Fruit fly (Drosophila melanogaster): ENCODE results near the gene Mrp4.

The Mrp4 gene

DNA sequence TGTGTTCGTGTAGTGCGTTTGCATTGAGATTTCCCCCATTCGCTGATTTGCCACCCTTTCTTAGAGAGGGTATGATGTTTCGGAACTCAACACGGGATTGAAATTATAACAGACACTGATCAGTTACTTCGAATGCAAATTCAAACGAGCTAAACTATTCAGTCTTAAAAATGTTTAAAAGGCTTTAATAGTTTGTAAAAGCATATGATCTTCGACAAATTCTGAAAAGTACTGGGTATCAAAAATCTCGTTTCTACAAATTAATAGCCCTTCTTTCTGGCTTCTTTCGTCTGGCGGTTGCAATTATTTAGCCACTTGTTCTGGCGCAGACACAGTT lies 13.2 kb downstream of the Mrp4 start (continued):
- no peak for TF ChIP-seq CG18476 (GFP tag; optimal IDR thresholded peaks at IDR 0.05)
- TF ChIP-seq ci (GFP tag; IDR thresholded peaks at IDR 0.05): peak; percentile 91
- TF ChIP-seq corto (GFP tag; optimal IDR thresholded peaks at IDR 0.05): no peak
- TF ChIP-seq Asciz (GFP tag; optimal IDR thresholded peaks at IDR 0.05): peak; percentile 63
- TF ChIP-seq B-H1 (GFP tag; IDR thresholded peaks at IDR 0.05): peak; percentile 21; the same call in 1 of the 3 replicates
- peak; percentile 66 for TF ChIP-seq CG43689 (GFP tag; IDR thresholded peaks at IDR 0.05)
- TF ChIP-seq Eip74EF (GFP tag; optimal IDR thresholded peaks at IDR 0.05): peak in 1 of 2 experiments; percentile 52
- no peak for TF ChIP-seq CG13287 (GFP tag; IDR thresholded peaks at IDR 0.05; ENCODE audit: partially characterized antibody)
- TF ChIP-seq Spps (tag; optimal IDR thresholded peaks at IDR 0.05): peak; percentile 8
- no peak for TF ChIP-seq CG16813 (GFP tag; IDR thresholded peaks at IDR 0.05; ENCODE audit: partially characterized antibody)
- no peak for TF ChIP-seq Trl (optimal IDR thresholded peaks at IDR 0.05)
- TF ChIP-seq Trl (GFP tag; optimal IDR thresholded peaks at IDR 0.05): peak; percentile 65
- TF ChIP-seq ranshi (GFP tag; IDR thresholded peaks at IDR 0.05): peak; percentile 72
- no peak for TF ChIP-seq zen2 (GFP tag; IDR thresholded peaks at IDR 0.05; ENCODE audit: partially characterized antibody)
- TF ChIP-seq CG3281 (GFP tag; optimal IDR thresholded peaks at IDR 0.05): peak; percentile 52
- peak; percentile 30 for TF ChIP-seq Camta (GFP tag; optimal IDR thresholded peaks at IDR 0.05)
- TF ChIP-seq scrt (GFP tag; optimal IDR thresholded peaks at IDR 0.05): no peak
- no peak for TF ChIP-seq CG6791 (GFP tag; IDR thresholded peaks at IDR 0.05; ENCODE audit: partially characterized antibody)
- TF ChIP-seq CG10654 (GFP tag; optimal IDR thresholded peaks at IDR 0.05): peak; percentile 14
- no peak for TF ChIP-seq Poxn (GFP tag; IDR thresholded peaks at IDR 0.05)
- TF ChIP-seq slbo (GFP tag; IDR thresholded peaks at IDR 0.05): peak; percentile 58
- no peak for TF ChIP-seq wek (GFP tag; optimal IDR thresholded peaks at IDR 0.05)
- no peak for TF ChIP-seq Dip2 (GFP tag; IDR thresholded peaks at IDR 0.05)
- TF ChIP-seq fu2 (GFP tag; optimal IDR thresholded peaks at IDR 0.05): peak; percentile 9
- TF ChIP-seq CG10543 (GFP tag; optimal IDR thresholded peaks at IDR 0.05): no peak
- TF ChIP-seq CG5953 (GFP tag; IDR thresholded peaks at IDR 0.05): peak; percentile 77
- TF ChIP-seq stc (GFP tag; IDR thresholded peaks at IDR 0.05): peak; percentile 87
- TF ChIP-seq CG11560 (tag; IDR thresholded peaks at IDR 0.05): no peak
- peak; percentile 47 for TF ChIP-seq kah (GFP tag; optimal IDR thresholded peaks at IDR 0.05)
- no peak for TF ChIP-seq CG3726 (GFP tag; IDR thresholded peaks at IDR 0.05)
- TF ChIP-seq CG17912 (GFP tag; optimal IDR thresholded peaks at IDR 0.05): no peak
- TF ChIP-seq CG2875 (GFP tag; optimal IDR thresholded peaks at IDR 0.05): peak; percentile 30
- no peak for TF ChIP-seq vnd (GFP tag; IDR thresholded peaks at IDR 0.05; ENCODE audit: partially characterized antibody)
- TF ChIP-seq CG6689 (GFP tag; IDR thresholded peaks at IDR 0.05): peak; percentile 78
- TF ChIP-seq CG1603 (tag; optimal IDR thresholded peaks at IDR 0.05): peak; percentile 84
- peak; percentile 62; the same call in 1 of the 2 replicates for TF ChIP-seq ssp (GFP tag; IDR thresholded peaks at IDR 0.05)
- TF ChIP-seq NC2β (GFP tag; optimal IDR thresholded peaks at IDR 0.05): no peak
- no peak for TF ChIP-seq Lpt (GFP tag; optimal IDR thresholded peaks at IDR 0.05)
- no peak for TF ChIP-seq trh (GFP tag; optimal IDR thresholded peaks at IDR 0.05)
- peak; percentile 39 for TF ChIP-seq CG12659 (GFP tag; optimal IDR thresholded peaks at IDR 0.05)
- peak; percentile 47 for TF ChIP-seq Bteb2 (GFP tag; optimal IDR thresholded peaks at IDR 0.05)
- no peak for TF ChIP-seq chinmo (GFP tag; IDR thresholded peaks at IDR 0.05; ENCODE audit: partially characterized antibody)
- no peak; the same call in 2 of the 3 replicates for TF ChIP-seq CG17361 (GFP tag; IDR thresholded peaks at IDR 0.05)
- no peak for TF ChIP-seq HLH4C (GFP tag; IDR thresholded peaks at IDR 0.05; ENCODE audit: partially characterized antibody)
- peak; percentile 89 for TF ChIP-seq Awh (GFP tag; IDR thresholded peaks at IDR 0.05)
- peak; percentile 52 for TF ChIP-seq danr (GFP tag; IDR thresholded peaks at IDR 0.05)
- peak; percentile 57 for TF ChIP-seq CG3847 (GFP tag; IDR thresholded peaks at IDR 0.05)
- TF ChIP-seq Hr51 (GFP tag; optimal IDR thresholded peaks at IDR 0.05): peak; percentile 35 to 87
- no peak for TF ChIP-seq CG11504 (tag; optimal IDR thresholded peaks at IDR 0.05)
- TF ChIP-seq her (GFP tag; optimal IDR thresholded peaks at IDR 0.05): peak; percentile 58
- TF ChIP-seq lab (GFP tag; optimal IDR thresholded peaks at IDR 0.05): no peak
